Fruit fly (Drosophila melanogaster) S2 (cell line): Measurements from ENCODE around the gene Plzf.
"Not testable (repeated sequence)": the region's sequence is repeated elsewhere in the genome, so short reads cannot be mapped to it uniquely, and the experiment has no call there.

Experiments used
- CG8478 ChIP-seq: fragments of >200 bp; optimal IDR thresholded peaks from 2 replicates; lab custom pipeline; 2018
- CTCF ChIP-seq, 2 experiments: fragments of >200 bp; optimal IDR thresholded peaks; 2 replicates each; lab custom pipeline; 2018

The Plzf gene

dm6 chr2L:12002051-12002450 lies 46.7 kb downstream of the Plzf start, which contains the start of gene Hacd1:
Gene Hacd1, minus strand, starts transcription at chr2L:12002266.
- TF ChIP-seq CG8478 (lab: Kevin White, UChicago) = no peak
- TF ChIP-seq CTCF (optimal IDR thresholded peaks at IDR 0.05; lab: Kevin White, UChicago) = no peak

DNA sequence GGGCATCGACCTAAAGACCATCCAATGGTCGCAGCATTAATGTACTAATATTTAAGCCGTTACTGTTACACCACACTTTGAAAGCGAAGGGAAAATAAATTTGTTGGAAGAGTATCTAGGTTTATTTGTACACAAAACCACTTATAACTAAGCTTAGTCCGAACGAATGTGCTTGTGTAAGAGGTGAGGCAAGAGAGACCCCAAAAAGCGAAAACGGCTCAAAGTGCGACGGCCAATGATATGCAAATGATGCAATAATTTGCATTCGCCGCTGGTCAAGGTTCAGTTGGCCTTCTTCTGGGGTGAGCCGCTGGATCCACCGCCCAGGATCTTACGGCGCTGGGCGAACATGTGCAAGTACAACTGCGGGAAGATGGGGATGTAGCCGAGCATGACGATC lies 47.6 kb downstream of the Plzf start:
- no peak for TF ChIP-seq CG8478 (lab: Kevin White, UChicago)

DNA sequence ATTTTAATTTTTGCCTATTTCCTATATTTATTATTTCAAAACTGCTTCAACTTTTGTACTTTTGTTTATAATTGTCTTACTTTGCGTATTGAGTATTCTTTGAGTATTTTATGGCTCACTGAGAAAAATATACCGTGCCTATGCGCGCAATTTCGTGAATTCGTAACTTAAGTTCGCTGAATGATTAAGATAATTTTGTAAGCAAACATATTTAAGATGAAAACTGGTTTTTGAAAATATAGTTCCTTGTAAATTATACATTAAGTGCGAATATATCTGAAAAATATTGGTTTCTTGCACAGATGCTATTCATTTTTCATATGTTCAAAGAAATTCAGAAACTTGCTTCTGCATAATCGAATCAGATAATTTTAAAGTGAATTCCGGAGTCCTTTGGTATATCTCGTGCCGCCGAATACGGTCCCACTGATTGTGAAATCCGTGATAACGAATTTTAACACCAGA lies 49.4 kb downstream of the Plzf start, which contains the start of the genes CG18787 and Nfs1:
CG18787 (minus strand) TSS at position 101 of the 465 bp plus-strand sequence.
Nfs1 (plus strand) TSS at position 415 of the 465 bp plus-strand sequence.
- TF ChIP-seq CG8478 (lab: Kevin White, UChicago); CTCF (optimal IDR thresholded peaks at IDR 0.05; lab: Kevin White, UChicago): not testable (repeated sequence)
